Fruit fly (Drosophila melanogaster): ENCODE data around the gene Gr5a.

Gene Gr5a

dm6 chrX:5698087-5698727 is 17.8 kb downstream of the Gr5a start, which contains the start of gene AdamTS-B (continued):
- TF ChIP-seq vri (GFP tag; optimal IDR thresholded peaks at IDR 0.05) (peak; percentile 25), topi (GFP tag; optimal IDR thresholded peaks at IDR 0.05) (peak; percentile 66), Eip78C (GFP tag) (peak; percentile 22), net (GFP tag; optimal IDR thresholded peaks at IDR 0.05) (peak; percentile 48), CG6808 (GFP tag; optimal IDR thresholded peaks at IDR 0.05) (peak; percentile 78), CG34406 (GFP tag; optimal IDR thresholded peaks at IDR 0.05) (peak; percentile 53), Gug (GFP tag; IDR thresholded peaks at IDR 0.05) (peak; percentile 63; the same call in 1 of the 2 replicates), CG6163 (GFP tag; IDR thresholded peaks at IDR 0.05) (peak; percentile 78), ss (GFP tag; optimal IDR thresholded peaks at IDR 0.05) (no peak), Sox14 (GFP tag; optimal IDR thresholded peaks at IDR 0.05) (peak; percentile 44), CG16779 (tag; optimal IDR thresholded peaks at IDR 0.05) (peak; percentile 73), CG7368 (GFP tag; optimal IDR thresholded peaks at IDR 0.05) (peak; percentile 57), fd85E (GFP tag; optimal IDR thresholded peaks at IDR 0.05) (no peak), CG31627 (GFP tag; optimal IDR thresholded peaks at IDR 0.05) (peak; percentile 55), CG32006 (GFP tag; optimal IDR thresholded peaks at IDR 0.05) (peak; percentile 79), CG10669 (GFP tag; optimal IDR thresholded peaks at IDR 0.05) (peak; percentile 73)

dm6 chrX:5699824-5700498 is 19.5 kb downstream of the Gr5a start:
- peak; percentile 44 for TF ChIP-seq CG6808 (GFP tag; optimal IDR thresholded peaks at IDR 0.05)
- peak; percentile 44 for TF ChIP-seq Sox15 (GFP tag; optimal IDR thresholded peaks at IDR 0.05)
- TF ChIP-seq CG11902 (GFP tag; optimal IDR thresholded peaks at IDR 0.05), result peak; percentile 24
- TF ChIP-seq svp (GFP tag), result peak; percentile 83
- TF ChIP-seq vri (GFP tag; optimal IDR thresholded peaks at IDR 0.05), result peak; percentile 56
- TF ChIP-seq cyc (GFP tag; optimal IDR thresholded peaks at IDR 0.05), result peak; percentile 62
- TF ChIP-seq salr (GFP tag; optimal IDR thresholded peaks at IDR 0.05), result peak; percentile 32 to 43
- TF ChIP-seq pdm3 (GFP tag; optimal IDR thresholded peaks at IDR 0.05), result peak; percentile 81
- TF ChIP-seq CG3032 (tag; optimal IDR thresholded peaks at IDR 0.05), result peak; percentile 51
- TF ChIP-seq CG8319 (GFP tag; optimal IDR thresholded peaks at IDR 0.05), result peak; percentile 21
- peak; percentile 73 for TF ChIP-seq CG8119 (GFP tag; IDR thresholded peaks at IDR 0.05)
- TF ChIP-seq Lpt (GFP tag; optimal IDR thresholded peaks at IDR 0.05), result peak; percentile 53
- TF ChIP-seq CG8632 (GFP tag; optimal IDR thresholded peaks at IDR 0.05), result peak; percentile 45
- peak; percentile 70 for TF ChIP-seq CG3919 (GFP tag; optimal IDR thresholded peaks at IDR 0.05)
- TF ChIP-seq Blimp-1 (GFP tag; optimal IDR thresholded peaks at IDR 0.05), result no peak
- peak; percentile 73 for TF ChIP-seq Met (GFP tag; optimal IDR thresholded peaks at IDR 0.05)
- peak; percentile 60 for TF ChIP-seq Ets96B (tag; optimal IDR thresholded peaks at IDR 0.05)
- TF ChIP-seq achi (GFP tag; optimal IDR thresholded peaks at IDR 0.05), result peak; percentile 62
- peak; percentile 93 for TF ChIP-seq Eip78C (GFP tag)
- TF ChIP-seq Eip93F (GFP tag; optimal IDR thresholded peaks at IDR 0.05), result no peak
- peak; percentile 70 for TF ChIP-seq OdsH (GFP tag; optimal IDR thresholded peaks at IDR 0.05)
- peak; percentile 61 for TF ChIP-seq CG31627 (GFP tag; optimal IDR thresholded peaks at IDR 0.05)
- TF ChIP-seq fkh (GFP tag; optimal IDR thresholded peaks at IDR 0.05), result no peak
- peak; percentile 52 for TF ChIP-seq CG34406 (GFP tag; optimal IDR thresholded peaks at IDR 0.05)
- peak; percentile 71 for TF ChIP-seq esn (GFP tag; optimal IDR thresholded peaks at IDR 0.05)
- TF ChIP-seq CG15336 (GFP tag; IDR thresholded peaks at IDR 0.05), result peak; percentile 76
- TF ChIP-seq fd59A (GFP tag; optimal IDR thresholded peaks at IDR 0.05), result peak; percentile 14
- peak; percentile 69 for TF ChIP-seq Eip75B (GFP tag; optimal IDR thresholded peaks at IDR 0.05)
- TF ChIP-seq CG16779 (tag; optimal IDR thresholded peaks at IDR 0.05), result peak; percentile 37
- TF ChIP-seq CG10669 (GFP tag; optimal IDR thresholded peaks at IDR 0.05), result peak; percentile 64
- TF ChIP-seq CG6163 (GFP tag; IDR thresholded peaks at IDR 0.05), result peak; percentile 63; the same call in 2 of the 3 replicates
- TF ChIP-seq eg (GFP tag; IDR thresholded peaks at IDR 0.05), result peak; percentile 49; the same call in 1 of the 3 replicates
- no peak for TF ChIP-seq CG9139 (GFP tag; optimal IDR thresholded peaks at IDR 0.05)
- no peak for TF ChIP-seq CG11294 (GFP tag; IDR thresholded peaks at IDR 0.05)
- peak; percentile 70 for TF ChIP-seq CG6792 (GFP tag; optimal IDR thresholded peaks at IDR 0.05)
- peak; percentile 66 for TF ChIP-seq Sox14 (GFP tag; optimal IDR thresholded peaks at IDR 0.05)
- peak; percentile 74 for TF ChIP-seq topi (GFP tag; optimal IDR thresholded peaks at IDR 0.05)
- peak; percentile 57 for TF ChIP-seq Gug (GFP tag; IDR thresholded peaks at IDR 0.05)
- TF ChIP-seq dac (GFP tag; optimal IDR thresholded peaks at IDR 0.05), result no peak
- TF ChIP-seq CG10631 (GFP tag; optimal IDR thresholded peaks at IDR 0.05), result peak; percentile 60
- peak; percentile 2 to 60 for TF ChIP-seq ss (GFP tag; optimal IDR thresholded peaks at IDR 0.05)
